Worm (Caenorhabditis elegans) whole organism, early embryonic: ENCODE results near the gene kvs-1.

Experiments used
- B0310.2 ChIP-seq: sonication (generic microtip); optimal IDR thresholded peaks from 2 replicates; lab custom pipeline; 2016; ENCODE audit warnings: mild to moderate bottlenecking, missing genetic modification characterization, missing compliant biosample characterization
- F13C5.2 ChIP-seq: sonication (generic microtip); optimal IDR thresholded peaks from 2 replicates; lab custom pipeline; 2017; ENCODE audit warnings: mild to moderate bottlenecking, missing genetic modification characterization, inconsistent platforms, missing compliant biosample characterization
- aly-1 ChIP-seq: sonication (generic microtip); optimal IDR thresholded peaks from 2 replicates; lab custom pipeline; 2016; ENCODE audit warnings: missing genetic modification characterization, missing compliant biosample characterization
- ama-1 ChIP-seq: fragments of 150-350 bp; optimal IDR thresholded peaks from 2 replicates; lab custom pipeline; 2014
- ceh-13 ChIP-seq: fragments of 200-800 bp; sonication (Bioruptor generic); optimal IDR thresholded peaks from 2 replicates; lab custom pipeline; 2018; ENCODE audit warnings: mild to moderate bottlenecking, missing genetic modification characterization, missing compliant biosample characterization
- ceh-36 ChIP-seq: sonication (generic microtip); optimal IDR thresholded peaks from 2 replicates; lab custom pipeline; 2016; ENCODE audit warnings: missing genetic modification characterization, inconsistent platforms, missing compliant biosample characterization
- ets-7 ChIP-seq: sonication (generic microtip); optimal IDR thresholded peaks from 2 replicates; lab custom pipeline; 2016; ENCODE audit warnings: missing genotype, missing genetic modification characterization, missing compliant biosample characterization
- flt-1 ChIP-seq: fragments of 200-800 bp; sonication (Bioruptor generic); IDR thresholded peaks from 2 replicates; pipeline ENCODE4 v1.3.6; 2022; ENCODE audit warnings: missing genetic modification characterization, missing compliant biosample characterization
- hmbx-1 ChIP-seq: sonication (generic microtip); optimal IDR thresholded peaks from 2 replicates; lab custom pipeline; 2016; ENCODE audit warnings: mild to moderate bottlenecking, missing genetic modification characterization, missing compliant biosample characterization
- hmg-4 ChIP-seq: fragments of 200-800 bp; sonication (Bioruptor generic); optimal IDR thresholded peaks from 2 replicates; lab custom pipeline; 2018; ENCODE audit warnings: mild to moderate bottlenecking, missing genetic modification characterization, missing compliant biosample characterization
- hnd-1 ChIP-seq: sonication (generic microtip); optimal IDR thresholded peaks from 2 replicates; lab custom pipeline; 2016; ENCODE audit warnings: missing genetic modification characterization, missing compliant biosample characterization
- pes-1 ChIP-seq: fragments of 200-800 bp; sonication (Bioruptor generic); IDR thresholded peaks from 2 replicates; pipeline ENCODE4 v1.3.6; 2022; ENCODE audit warnings: missing genetic modification reagents, missing genetic modification characterization, missing compliant biosample characterization
- scrt-1 ChIP-seq: fragments of 200-800 bp; sonication (Bioruptor generic); IDR thresholded peaks from 2 replicates; pipeline ENCODE4 v1.3.6; 2022; ENCODE audit warnings: missing genetic modification characterization, missing compliant biosample characterization
- sea-1 ChIP-seq: fragments of 200-800 bp; sonication (Bioruptor generic); conservative IDR thresholded peaks from 2 replicates; pipeline ENCODE4 v1.3.6; 2022; ENCODE audit warnings: missing genetic modification characterization, missing compliant biosample characterization
- tbx-11 ChIP-seq: fragments of 200-800 bp; sonication (Bioruptor generic); IDR thresholded peaks from 2 replicates; pipeline ENCODE4 v1.3.6; 2022; ENCODE audit warnings: missing genetic modification characterization, missing compliant biosample characterization
- tbx-37 ChIP-seq: fragments of 200-800 bp; sonication (Bioruptor generic); conservative IDR thresholded peaks from 2 replicates; pipeline ENCODE4 v1.3.6; 2022; ENCODE audit warnings: missing genetic modification reagents, missing genetic modification characterization, missing compliant biosample characterization
- tra-4 ChIP-seq: sonication (generic microtip); optimal IDR thresholded peaks from 2 replicates; lab custom pipeline; 2017; ENCODE audit warnings: missing genetic modification characterization, missing compliant biosample characterization

Gene kvs-1

DNA sequence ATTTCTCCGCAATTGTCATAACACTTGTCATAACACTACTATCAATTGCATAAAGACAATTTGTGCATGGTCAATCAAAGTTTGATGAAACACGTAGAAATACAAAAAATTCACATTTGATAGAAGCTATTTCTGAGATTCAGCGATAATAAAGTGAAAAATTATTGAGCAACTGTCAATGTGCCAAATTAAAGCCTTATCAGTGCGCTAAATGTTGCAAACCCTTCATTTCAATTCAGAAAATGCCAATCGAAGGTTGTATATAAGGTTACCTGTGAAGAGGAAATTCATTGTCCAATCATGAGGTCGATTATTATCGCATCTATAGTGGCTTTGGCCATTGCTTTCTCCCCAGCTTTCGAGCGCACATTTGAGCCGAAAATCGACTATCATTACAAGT lies 20.7 kb upstream of the kvs-1 start, which contains the start of gene vit-1:
Gene vit-1, plus strand, starts transcription at position 289 of the 400 bp plus-strand sequence.
- TF ChIP-seq hmg-4 (GFP tag; lab: Kevin White, UChicago) (no peak), aly-1 (tag; lab: Kevin White, UChicago) (no peak), scrt-1 (GFP tag; lab: Robert Waterston, UW) (no peak), ets-7 (no peak), tbx-37 (GFP tag; lab: Robert Waterston, UW) (no peak), sea-1 (GFP tag; lab: Robert Waterston, UW) (no peak), ceh-36 (tag; lab: Kevin White, UChicago) (no peak), tra-4 (no peak), ama-1 (lab: Kevin White, UChicago) (no peak), hnd-1 (tag; lab: Kevin White, UChicago) (no peak), pes-1 (GFP tag; lab: Robert Waterston, UW) (no peak), ceh-13 (GFP tag; lab: Kevin White, UChicago) (no peak), flt-1 (GFP tag; lab: Robert Waterston, UW) (no peak), B0310.2 (tag; lab: Kevin White, UChicago) (no peak), hmbx-1 (tag; lab: Kevin White, UChicago) (no peak), tbx-11 (no peak), F13C5.2 (tag; lab: Kevin White, UChicago) (no peak)

ce11 chrX:7726351-7726750 lies 19.4 kb upstream of the kvs-1 start:
- TF ChIP-seq ceh-13 (GFP tag; lab: Kevin White, UChicago): no peak
- TF ChIP-seq tbx-11: no peak
- no peak for TF ChIP-seq tbx-37 (GFP tag; lab: Robert Waterston, UW)
- no peak for TF ChIP-seq B0310.2 (tag; lab: Kevin White, UChicago)
- no peak for TF ChIP-seq tra-4
- no peak for TF ChIP-seq ama-1 (lab: Kevin White, UChicago)
- no peak for TF ChIP-seq ceh-36 (tag; lab: Kevin White, UChicago)
- TF ChIP-seq F13C5.2 (tag; lab: Kevin White, UChicago): no peak
- no peak for TF ChIP-seq flt-1 (GFP tag; lab: Robert Waterston, UW)
- TF ChIP-seq pes-1 (GFP tag; lab: Robert Waterston, UW): no peak
- no peak for TF ChIP-seq sea-1 (GFP tag; lab: Robert Waterston, UW)
- no peak for TF ChIP-seq scrt-1 (GFP tag; lab: Robert Waterston, UW)

ce11 chrX:7725615-7726014 lies 18.7 kb upstream of the kvs-1 start, which contains the start of gene spp-14:
Gene spp-14, plus strand, starts transcription at chrX:7725979.
- TF ChIP-seq tbx-37 (GFP tag; lab: Robert Waterston, UW): no peak
- TF ChIP-seq B0310.2 (tag; lab: Kevin White, UChicago): no peak
- TF ChIP-seq flt-1 (GFP tag; lab: Robert Waterston, UW): no peak
- TF ChIP-seq F13C5.2 (tag; lab: Kevin White, UChicago): no peak
- TF ChIP-seq aly-1 (tag; lab: Kevin White, UChicago): no peak
- no peak for TF ChIP-seq ceh-36 (tag; lab: Kevin White, UChicago)
- no peak for TF ChIP-seq ama-1 (lab: Kevin White, UChicago)
- TF ChIP-seq pes-1 (GFP tag; lab: Robert Waterston, UW): no peak
- no peak for TF ChIP-seq hmbx-1 (tag; lab: Kevin White, UChicago)
- no peak for TF ChIP-seq scrt-1 (GFP tag; lab: Robert Waterston, UW)
- no peak for TF ChIP-seq tbx-11

- TF ChIP-seq tra-4: no peak
- TF ChIP-seq tbx-11: no peak
- TF ChIP-seq pes-1 (GFP tag; lab: Robert Waterston, UW): no peak
- TF ChIP-seq ceh-36 (tag; lab: Kevin White, UChicago): no peak
- TF ChIP-seq flt-1 (GFP tag; lab: Robert Waterston, UW): no peak
- TF ChIP-seq aly-1 (tag; lab: Kevin White, UChicago): no peak
- no peak for TF ChIP-seq hmbx-1 (tag; lab: Kevin White, UChicago)
These were observed 17.2 kb upstream of the kvs-1 start for ce11 chrX:7724099-7724498.

DNA sequence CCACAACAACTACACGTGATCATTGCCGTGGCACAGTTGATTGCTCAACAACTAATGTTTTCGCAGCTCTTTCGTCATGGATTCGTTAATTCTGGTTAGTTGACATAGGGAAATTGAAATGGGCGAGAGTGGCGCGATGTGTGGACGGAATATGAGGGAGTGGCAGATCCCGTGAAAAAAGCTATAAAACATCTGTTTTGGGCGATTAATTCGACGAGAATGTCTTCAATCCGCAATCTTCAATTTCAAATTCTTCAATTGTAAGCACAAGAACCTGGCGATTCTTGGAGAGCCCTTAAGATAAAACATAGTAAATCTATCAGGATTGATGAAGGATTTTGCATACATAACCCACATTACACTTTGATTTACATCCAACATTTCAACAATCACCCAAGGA lies 13.6 kb upstream of the kvs-1 start:
- TF ChIP-seq tbx-37 (GFP tag; lab: Robert Waterston, UW): no peak
- no peak for TF ChIP-seq B0310.2 (tag; lab: Kevin White, UChicago)
- TF ChIP-seq flt-1 (GFP tag; lab: Robert Waterston, UW): no peak
- TF ChIP-seq F13C5.2 (tag; lab: Kevin White, UChicago): no peak
- no peak for TF ChIP-seq scrt-1 (GFP tag; lab: Robert Waterston, UW)
- TF ChIP-seq ama-1 (lab: Kevin White, UChicago): no peak
- TF ChIP-seq aly-1 (tag; lab: Kevin White, UChicago): no peak
- no peak for TF ChIP-seq sea-1 (GFP tag; lab: Robert Waterston, UW)

DNA sequence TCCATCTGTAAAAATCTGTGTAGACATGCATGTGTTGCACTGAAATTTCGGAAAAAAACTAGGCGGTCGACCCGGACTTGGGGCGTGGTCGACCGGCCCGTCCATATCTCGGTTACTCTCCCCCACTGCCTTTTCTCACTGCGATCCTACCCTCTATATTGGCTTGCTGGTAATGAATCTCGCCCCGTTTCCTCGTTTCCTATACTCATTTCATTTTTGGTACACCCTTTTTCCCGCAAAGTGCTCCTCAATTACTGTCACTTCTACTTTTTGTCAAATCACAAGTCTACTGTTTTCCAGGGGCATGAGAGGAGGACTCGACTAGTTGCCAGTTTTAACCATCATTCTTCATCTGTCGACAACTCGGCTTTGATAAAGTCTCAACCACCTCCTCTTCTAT lies 12.0 kb upstream of the kvs-1 start, which contains the start of gene K09F5.6:
Gene K09F5.6, plus strand, starts transcription at position 301 of the 400 bp plus-strand sequence.
- TF ChIP-seq B0310.2 (tag; lab: Kevin White, UChicago) (no peak), tbx-37 (GFP tag; lab: Robert Waterston, UW) (no peak), F13C5.2 (tag; lab: Kevin White, UChicago) (no peak), aly-1 (tag; lab: Kevin White, UChicago) (peak; percentile 23)

DNA sequence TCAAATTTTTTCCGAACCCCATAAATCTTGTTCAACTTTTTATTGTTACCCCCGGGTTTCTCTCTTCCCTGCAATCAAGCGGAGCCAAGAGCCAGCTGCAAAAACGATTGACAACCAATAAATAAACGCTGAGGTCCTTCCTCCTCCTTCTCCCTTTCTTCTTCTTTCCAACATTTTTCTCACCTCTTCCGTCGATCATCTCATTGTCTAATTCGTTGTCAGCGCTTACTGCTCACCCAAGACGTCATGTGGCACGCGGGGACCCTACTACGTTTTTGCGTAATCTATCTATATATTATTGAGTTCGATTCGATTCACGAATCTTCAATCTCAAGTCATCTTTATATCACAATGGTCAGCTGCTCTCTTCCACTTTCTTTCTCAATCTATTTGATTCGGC lies 8.5 kb upstream of the kvs-1 start:
- TF ChIP-seq aly-1 (tag; lab: Kevin White, UChicago) (no peak), sea-1 (GFP tag; lab: Robert Waterston, UW) (no peak), ama-1 (lab: Kevin White, UChicago) (no peak), B0310.2 (tag; lab: Kevin White, UChicago) (no peak), tra-4 (no peak), hmg-4 (GFP tag; lab: Kevin White, UChicago) (no peak), flt-1 (GFP tag; lab: Robert Waterston, UW) (no peak), scrt-1 (GFP tag; lab: Robert Waterston, UW) (no peak), hmbx-1 (tag; lab: Kevin White, UChicago) (no peak), ceh-36 (tag; lab: Kevin White, UChicago) (no peak), ceh-13 (GFP tag; lab: Kevin White, UChicago) (no peak), ets-7 (no peak), hnd-1 (tag; lab: Kevin White, UChicago) (no peak), pes-1 (GFP tag; lab: Robert Waterston, UW) (no peak), F13C5.2 (tag; lab: Kevin White, UChicago) (no peak), tbx-11 (no peak), tbx-37 (GFP tag; lab: Robert Waterston, UW) (no peak)
